Worm (Caenorhabditis elegans): ENCODE data around the gene T12E12.6.

DNA sequence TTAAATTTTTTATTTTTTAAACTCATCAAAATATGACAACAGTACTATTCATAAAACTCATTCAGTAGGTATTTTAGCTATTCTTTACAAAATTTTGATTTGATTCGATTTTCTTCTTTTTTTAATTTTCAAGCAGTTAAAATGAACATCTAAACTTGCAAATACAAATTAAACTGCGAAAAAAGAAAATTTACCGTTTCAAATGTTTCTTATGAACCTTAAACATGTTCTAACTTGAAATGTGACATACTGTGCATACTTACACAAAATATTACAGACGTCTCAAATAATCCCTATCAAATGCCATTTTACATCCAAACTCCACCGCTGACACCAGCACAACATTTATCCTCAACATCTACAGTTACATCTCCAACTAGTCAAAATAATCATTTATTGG lies 10.5 kb upstream of the T12E12.6 start, which contains the start of gene fkh-7:
- TF ChIP-seq T22C8.4 (GFP tag; IDR thresholded peaks at IDR 0.05) (no peak), flt-1 (GFP tag; IDR thresholded peaks at IDR 0.05) (no peak), cog-1 (tag; optimal IDR thresholded peaks at IDR 0.05) (no peak), ref-1 (GFP tag; conservative IDR thresholded peaks at IDR 0.05) (no peak), ztf-23 (GFP tag; IDR thresholded peaks at IDR 0.05) (no peak), klf-2 (GFP tag; conservative IDR thresholded peaks at IDR 0.05) (no peak), tab-1 (GFP tag; IDR thresholded peaks at IDR 0.05) (no peak), ztf-29 (GFP tag; IDR thresholded peaks at IDR 0.05) (no peak), med-1 (GFP tag; optimal IDR thresholded peaks at IDR 0.05; ENCODE audit: insufficient read depth) (no peak)

Data from whole organism, midembryonic.